Worm (Caenorhabditis elegans) whole organism, mixed stage, embryonic: ENCODE measurements around the gene F25G6.8.

Experiments
- ceh-83 ChIP-seq: fragments of 200-800 bp; sonication (Bioruptor generic); optimal IDR thresholded peaks from 2 replicates; lab custom pipeline; 2018; ENCODE audit warnings: mild to moderate bottlenecking, missing genetic modification characterization, missing compliant biosample characterization
- elt-1 ChIP-seq: sonication (generic microtip); optimal IDR thresholded peaks from 2 replicates; lab custom pipeline; 2017; ENCODE audit warnings: missing genetic modification characterization, mild to moderate bottlenecking, missing compliant biosample characterization, antibody characterized with exemption, moderate library complexity, borderline replicate concordance; ENCODE audit not compliant: insufficient read depth
- hlh-1 ChIP-seq: fragments of 150-350 bp; optimal IDR thresholded peaks from 2 replicates; lab custom pipeline; 2014; ENCODE audit warnings: missing biosample characterization, missing genetic modification reagents, missing genetic modification characterization
- nhr-12 ChIP-seq: fragments of 150-350 bp; optimal IDR thresholded peaks from 2 replicates; lab custom pipeline; 2014; ENCODE audit warnings: missing biosample characterization, missing genetic modification characterization
- snpc-4 ChIP-seq: fragments of 150-350 bp; optimal IDR thresholded peaks from 2 replicates; lab custom pipeline; 2014; ENCODE audit warnings: missing biosample characterization, missing genetic modification characterization
- sptf-1 ChIP-seq: sonication (generic microtip); optimal IDR thresholded peaks from 2 replicates; lab custom pipeline; 2017; ENCODE audit warnings: mild to moderate bottlenecking, missing genetic modification characterization, moderate library complexity, missing compliant biosample characterization
- tbx-8 ChIP-seq: fragments of 200-800 bp; sonication (Bioruptor generic); optimal IDR thresholded peaks from 2 replicates; lab custom pipeline; 2018; ENCODE audit warnings: mild to moderate bottlenecking, missing genetic modification characterization, moderate library complexity, missing compliant biosample characterization
- unc-120 ChIP-seq: sonication (generic microtip); optimal IDR thresholded peaks from 2 replicates; lab custom pipeline; 2017; ENCODE audit warnings: missing genetic modification characterization, missing compliant biosample characterization; ENCODE audit not compliant: poor library complexity, severe bottlenecking
- unc-39 ChIP-seq: fragments of 150-350 bp; optimal IDR thresholded peaks from 2 replicates; lab custom pipeline; 2014; ENCODE audit warnings: missing biosample characterization, missing genetic modification characterization
- unc-62 ChIP-seq: fragments of 150-350 bp; optimal IDR thresholded peaks from 2 replicates; lab custom pipeline; 2014; ENCODE audit warnings: missing biosample characterization, missing genetic modification reagents, missing genetic modification characterization
- ztf-11 ChIP-seq: fragments of 150-350 bp; optimal IDR thresholded peaks from 2 replicates; lab custom pipeline; 2014; ENCODE audit warnings: missing biosample characterization, missing genetic modification characterization

DNA sequence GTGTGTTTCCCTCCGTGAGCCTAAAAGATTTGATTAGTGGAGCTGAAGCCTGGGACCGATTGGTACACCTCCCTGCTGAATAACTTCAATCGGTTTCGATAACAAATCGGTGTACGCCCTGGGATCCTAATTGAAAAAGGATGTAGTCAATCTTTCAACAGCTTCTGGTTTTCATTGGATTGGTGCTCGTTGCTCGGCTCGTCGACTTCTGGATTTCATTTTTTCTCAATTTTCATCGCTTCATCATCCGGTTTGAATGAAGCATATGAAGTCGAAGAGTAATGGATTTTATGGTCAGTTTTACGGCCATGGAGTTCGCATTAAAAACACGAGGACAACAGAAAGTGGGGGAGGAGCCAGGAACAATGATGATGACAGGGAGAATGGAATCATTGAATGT, 9.0 kb downstream of the F25G6.8 start:
- TF ChIP-seq unc-62 (GFP tag; lab: Kevin White, UChicago) (no peak), unc-39 (tag; lab: Kevin White, UChicago) (no peak), ztf-11 (tag; lab: Kevin White, UChicago) (no peak), nhr-12 (tag; lab: Kevin White, UChicago) (no peak), sptf-1 (tag; lab: Kevin White, UChicago) (no peak), snpc-4 (tag; lab: Kevin White, UChicago) (no peak), ceh-83 (GFP tag; lab: Kevin White, UChicago) (no peak), elt-1 (tag; lab: Kevin White, UChicago) (no peak), unc-120 (no peak), tbx-8 (GFP tag; lab: Kevin White, UChicago) (no peak), hlh-1 (tag; lab: Kevin White, UChicago) (no peak)
